Worm (Caenorhabditis elegans): ENCODE data around the gene M163.10.

ce11 chrX:14510358-14510757, 39.6 kb downstream of the M163.10 start:
- TF ChIP-seq him-1 (tag; optimal IDR thresholded peaks at IDR 0.05), result no peak
- no peak for TF ChIP-seq W03F9.2 (tag; optimal IDR thresholded peaks at IDR 0.05)
